Fruit fly (Drosophila melanogaster) whole organism, wandering third instar larva: ENCODE measurements around the gene PXo.

Experiments
- Dif ChIP-seq: fragments of 200-275, 200-300 bp; sonication (Bioruptor generic); optimal IDR thresholded peaks from 2 replicates; lab custom pipeline; 2018; ENCODE audit warnings: missing biosample characterization, missing genetic modification characterization; ENCODE audit not compliant: partially characterized antibody
- Hr78 ChIP-seq: fragments of >200 bp; optimal IDR thresholded peaks from 2 replicates; lab custom pipeline; 2017; ENCODE audit warnings: missing biosample characterization, missing genetic modification characterization
- OdsH ChIP-seq: fragments of 200-800 bp; sonication (Bioruptor generic); optimal IDR thresholded peaks from 2 replicates; lab custom pipeline; 2016; ENCODE audit warnings: missing biosample characterization, mild to moderate bottlenecking, missing genetic modification characterization
- brk ChIP-seq: fragments of 200-800 bp; sonication (Bioruptor generic); optimal IDR thresholded peaks from 2 replicates; lab custom pipeline; 2016; ENCODE audit warnings: missing biosample characterization, mild to moderate bottlenecking, missing genetic modification characterization
- jim ChIP-seq: fragments of 175-275, 200-325 bp; sonication (Bioruptor generic); optimal IDR thresholded peaks from 2 replicates; lab custom pipeline; 2016; ENCODE audit warnings: missing biosample characterization, mild to moderate bottlenecking, missing genetic modification characterization

dm6 chr3L:5923646-5924122, 2.6 kb upstream of the PXo start, which contains the start of gene CG33523:
- TF ChIP-seq jim (GFP tag; lab: Kevin White, UChicago) (no peak), brk (GFP tag; lab: Kevin White, UChicago) (no peak), Hr78 (GFP tag; lab: Kevin White, UChicago) (no peak), OdsH (GFP tag; lab: Kevin White, UChicago) (no peak), Dif (GFP tag; lab: Kevin White, UChicago) (no peak)
